Worm (Caenorhabditis elegans) whole organism, early embryonic: ENCODE results near the gene C27H5.6.

ENCODE experiments used
- ama-1 ChIP-seq: fragments of 150-350 bp; optimal IDR thresholded peaks from 2 replicates; lab custom pipeline; 2014
- tbx-11 ChIP-seq: fragments of 200-800 bp; sonication (Bioruptor generic); IDR thresholded peaks from 2 replicates; pipeline ENCODE4 v1.3.6; 2022; ENCODE audit warnings: missing genetic modification characterization, missing compliant biosample characterization
- tra-4 ChIP-seq: sonication (generic microtip); optimal IDR thresholded peaks from 2 replicates; lab custom pipeline; 2017; ENCODE audit warnings: missing genetic modification characterization, missing compliant biosample characterization

ce11 chrII:7144307-7144706, 42.7 kb downstream of the C27H5.6 start, which contains the start of gene npr-31:
- TF ChIP-seq tbx-11 (GFP tag; lab: Robert Waterston, UW), result no peak
- no peak for TF ChIP-seq ama-1 (lab: Kevin White, UChicago)
- TF ChIP-seq tra-4, result no peak
